Worm (Caenorhabditis elegans) whole organism, L4 larva: ENCODE results near the gene sec-24.1.

Experiments
- D1046.2 ChIP-seq: fragments of 200-800 bp; sonication (Bioruptor generic); IDR thresholded peaks from 2 replicates; pipeline ENCODE4 v1.3.6; 2022; ENCODE audit warnings: missing genetic modification characterization, missing compliant biosample characterization
- F10B5.3 ChIP-seq: sonication (generic microtip); optimal IDR thresholded peaks from 2 replicates; lab custom pipeline; 2016; ENCODE audit warnings: mild to moderate bottlenecking, missing genetic modification characterization, missing compliant biosample characterization
- F26F4.8 ChIP-seq: fragments of 200-800 bp; sonication (Bioruptor generic); conservative IDR thresholded peaks from 2 replicates; pipeline ENCODE4 v1.3.6; 2022; ENCODE audit warnings: missing genetic modification characterization, missing compliant biosample characterization
- Y48G9A.11 ChIP-seq: fragments of 200-800 bp; sonication (Bioruptor generic); IDR thresholded peaks from 2 replicates; pipeline ENCODE4 v1.3.6; 2022; ENCODE audit warnings: missing genetic modification reagents, missing genetic modification characterization, missing compliant biosample characterization
- Y75B8A.6 ChIP-seq: fragments of 200-800 bp; sonication (Bioruptor generic); IDR thresholded peaks from 2 replicates; pipeline ENCODE4 v1.3.6; 2022; ENCODE audit warnings: missing genetic modification reagents, missing genetic modification characterization, missing compliant biosample characterization
- aha-1 ChIP-seq: fragments of 150-350 bp; peaks from one replicate; lab custom pipeline; 2014; ENCODE audit warnings: missing biosample characterization, missing genetic modification characterization
- ama-1 ChIP-seq: fragments of 150-350 bp; optimal IDR thresholded peaks from 2 replicates; lab custom pipeline; 2014; ENCODE audit warnings: inconsistent platforms, mixed read lengths
- ceh-44 ChIP-seq: fragments of 200-800 bp; sonication (Bioruptor generic); IDR thresholded peaks from 2 replicates; pipeline ENCODE4 v1.3.6; 2022; ENCODE audit warnings: missing genetic modification reagents, missing genetic modification characterization, missing compliant biosample characterization
- cey-2 ChIP-seq: sonication (generic microtip); optimal IDR thresholded peaks from 3 replicates; lab custom pipeline; 2017; ENCODE audit warnings: missing genetic modification characterization, mild to moderate bottlenecking, missing compliant biosample characterization, antibody characterized with exemption, borderline replicate concordance; ENCODE audit not compliant: insufficient read depth
- dmd-6 ChIP-seq: fragments of 200-800 bp; sonication (Bioruptor generic); IDR thresholded peaks from 2 replicates; pipeline ENCODE4 v1.3.6; 2022; ENCODE audit warnings: missing genetic modification reagents, missing genetic modification characterization, missing compliant biosample characterization
- egl-43 ChIP-seq: fragments of 200-800 bp; sonication (Bioruptor generic); IDR thresholded peaks from 2 replicates; pipeline ENCODE4 v1.3.6; 2022; ENCODE audit warnings: missing genetic modification reagents, missing genetic modification characterization, missing compliant biosample characterization
- fkh-10 ChIP-seq: fragments of 150-350 bp; optimal IDR thresholded peaks from 2 replicates; lab custom pipeline; 2014; ENCODE audit warnings: missing biosample characterization, missing genetic modification reagents, missing genetic modification characterization
- gei-8 ChIP-seq: fragments of 200-800 bp; sonication (Bioruptor generic); optimal IDR thresholded peaks from 2 replicates; lab custom pipeline; 2018; ENCODE audit warnings: mild to moderate bottlenecking, missing genetic modification characterization, missing compliant biosample characterization
- hlh-11 ChIP-seq: fragments of 200-800 bp; sonication (Bioruptor generic); optimal IDR thresholded peaks from 2 replicates; lab custom pipeline; 2018; ENCODE audit warnings: mild to moderate bottlenecking, missing genetic modification characterization, missing compliant biosample characterization
- hlh-30 ChIP-seq: sonication (generic microtip); optimal IDR thresholded peaks from 2 replicates; lab custom pipeline; 2017; ENCODE audit warnings: antibody characterized with exemption, mild to moderate bottlenecking, missing genetic modification characterization, missing compliant biosample characterization; ENCODE audit not compliant: insufficient read depth
- lsy-2 ChIP-seq, 2 experiments: fragments of 150-350 bp in 1 of 2; sonication (generic microtip) in 1 of 2; optimal IDR thresholded peaks; 2 replicates each; lab custom pipeline; 2014 to 2017; ENCODE audit warnings: missing biosample characterization in 2 of 2, missing genetic modification characterization in 2 of 2
- madf-9 ChIP-seq: fragments of 200-800 bp; sonication (Bioruptor generic); conservative IDR thresholded peaks from 2 replicates; pipeline ENCODE4 v1.3.6; 2022; ENCODE audit warnings: missing genetic modification reagents, missing genetic modification characterization, missing compliant biosample characterization
- mep-1 ChIP-seq: fragments of 150-350 bp; sonication (generic microtip); optimal IDR thresholded peaks from 3 replicates; lab custom pipeline; 2014; ENCODE audit warnings: missing biosample characterization, missing genetic modification characterization
- mes-2 ChIP-seq: sonication (generic microtip); optimal IDR thresholded peaks from 2 replicates; lab custom pipeline; 2016; ENCODE audit warnings: missing genotype, mild to moderate bottlenecking, missing genetic modification characterization, missing compliant biosample characterization; ENCODE audit not compliant: poor library complexity, severe bottlenecking
- mxl-3 ChIP-seq: fragments of 200-800 bp; sonication (Bioruptor generic); optimal IDR thresholded peaks from 2 replicates; lab custom pipeline; 2018; ENCODE audit warnings: mild to moderate bottlenecking, missing genetic modification characterization, missing compliant biosample characterization
- nhr-10 ChIP-seq: fragments of 150-350 bp; optimal IDR thresholded peaks from 2 replicates; lab custom pipeline; 2014; ENCODE audit warnings: missing biosample characterization, missing genetic modification characterization
- nhr-237 ChIP-seq: sonication (generic microtip); optimal IDR thresholded peaks from 2 replicates; lab custom pipeline; 2017; ENCODE audit warnings: missing biosample characterization, missing genetic modification characterization
- nhr-48 ChIP-seq: sonication (generic microtip); optimal IDR thresholded peaks from 2 replicates; lab custom pipeline; 2016; ENCODE audit warnings: mild to moderate bottlenecking, missing genetic modification characterization, missing compliant biosample characterization
- rbr-2 ChIP-seq: sonication (generic microtip); optimal IDR thresholded peaks from 2 replicates; lab custom pipeline; 2016; ENCODE audit warnings: missing genotype, missing genetic modification characterization, missing compliant biosample characterization
- saeg-2 ChIP-seq: fragments of 200-800 bp; sonication (Bioruptor generic); IDR thresholded peaks from 2 replicates; pipeline ENCODE4 v1.3.6; 2022; ENCODE audit warnings: missing genetic modification reagents, missing genetic modification characterization, missing compliant biosample characterization
- spr-1 ChIP-seq: sonication (generic microtip); optimal IDR thresholded peaks from 2 replicates; lab custom pipeline; 2016; ENCODE audit warnings: mild to moderate bottlenecking, missing genetic modification characterization, missing compliant biosample characterization
- spr-3 ChIP-seq: fragments of 200-800 bp; sonication (Bioruptor generic); optimal IDR thresholded peaks from 2 replicates; lab custom pipeline; 2018; ENCODE audit warnings: mild to moderate bottlenecking, missing genetic modification characterization, missing compliant biosample characterization
- unc-62 ChIP-seq, 3 experiments: fragments of 150-350 bp in 1 of 3; sonication (generic microtip); optimal IDR thresholded peaks in 2 of 3; peaks in 1 of 3; 1 replicate in 1 of 3; 2 replicates in 2 of 3; lab custom pipeline; 2014 to 2017; ENCODE audit warnings: missing biosample characterization in 3 of 3, missing genetic modification characterization in 3 of 3, missing genetic modification reagents in 3 of 3, missing genotype in 1 of 3
- zag-1 ChIP-seq: fragments of 150-350 bp; optimal IDR thresholded peaks from 2 replicates; lab custom pipeline; 2014; ENCODE audit warnings: missing biosample characterization, missing genetic modification characterization
- zfp-2 ChIP-seq: sonication (generic microtip); optimal IDR thresholded peaks from 2 replicates; lab custom pipeline; 2016; ENCODE audit warnings: mild to moderate bottlenecking, missing genetic modification characterization, missing compliant biosample characterization
- zfp-3 ChIP-seq: fragments of 200-800 bp; sonication (Bioruptor generic); conservative IDR thresholded peaks from 2 replicates; pipeline ENCODE4 v1.3.6; 2022; ENCODE audit warnings: missing genetic modification reagents, missing genetic modification characterization, missing compliant biosample characterization
- zip-11 ChIP-seq: fragments of 200-800 bp; sonication (Bioruptor generic); IDR thresholded peaks from 2 replicates; pipeline ENCODE4 v1.3.6; 2022; ENCODE audit warnings: missing genetic modification characterization, missing compliant biosample characterization
- ztf-11 ChIP-seq: fragments of 150-350 bp; optimal IDR thresholded peaks from 2 replicates; lab custom pipeline; 2014; ENCODE audit warnings: missing biosample characterization, missing genetic modification characterization
- ztf-7 ChIP-seq: fragments of 150-350 bp; optimal IDR thresholded peaks from 2 replicates; lab custom pipeline; 2014; ENCODE audit warnings: missing biosample characterization, missing genetic modification characterization

Gene sec-24.1

DNA sequence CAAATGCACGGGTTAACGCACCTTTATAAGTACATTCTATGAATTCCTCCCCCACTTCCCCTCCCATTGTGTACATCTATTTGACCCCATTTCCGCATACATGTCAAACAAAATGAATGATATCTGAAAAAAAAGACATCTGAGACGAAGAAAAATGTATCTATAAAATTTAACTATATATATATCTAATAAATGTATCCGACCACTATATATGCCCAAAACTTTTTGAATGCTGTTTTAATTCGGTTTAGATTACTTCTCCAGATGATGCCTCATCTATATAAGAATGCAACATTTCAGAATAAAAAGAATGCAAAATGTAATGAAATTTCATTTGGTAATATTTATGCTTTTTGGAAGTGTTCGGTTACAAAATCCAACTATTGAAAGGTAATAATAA is 12.5 kb upstream of the sec-24.1 start, which contains the start of gene rib-1:
TSS of gene rib-1 (plus strand) at position 301 of the 400 bp plus-strand sequence.
- TF ChIP-seq lsy-2 (tag; optimal IDR thresholded peaks at IDR 0.05; lab: Kevin White, UChicago) (no peak), F10B5.3 (tag; lab: Kevin White, UChicago) (no peak), ama-1 (lab: Kevin White, UChicago) (no peak), fkh-10 (GFP tag; lab: Kevin White, UChicago) (no peak), madf-9 (GFP tag; lab: Robert Waterston, UW) (no peak), F26F4.8 (no peak), cey-2 (tag; lab: Kevin White, UChicago) (no peak)

DNA sequence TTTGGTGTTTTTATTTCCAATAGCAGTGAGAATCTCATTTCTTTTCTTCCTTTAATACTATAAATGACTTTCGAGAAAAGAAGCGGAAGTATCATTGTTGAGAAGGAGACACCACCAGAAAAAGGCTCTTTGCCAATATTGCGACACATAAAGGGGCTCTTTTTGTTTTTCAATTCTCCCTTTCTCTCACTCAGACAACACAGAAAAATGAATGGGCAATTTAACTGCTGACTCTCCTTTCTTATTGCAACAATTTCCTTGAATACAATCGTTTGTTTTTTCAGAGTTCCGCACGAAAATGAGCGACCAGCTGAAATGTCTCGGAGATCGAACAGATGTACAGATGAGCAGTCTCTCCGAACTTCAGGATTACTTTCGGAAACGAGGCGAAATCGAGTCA is 8.3 kb upstream of the sec-24.1 start:
- TF ChIP-seq ztf-7 (tag; lab: Kevin White, UChicago) (no peak), nhr-10 (tag; lab: Kevin White, UChicago) (no peak), unc-62 (GFP tag; optimal IDR thresholded peaks at IDR 0.05 in 1 of 2; lab: Kevin White, UChicago) (peak in 1 of 2 experiments; percentile 84), unc-62 (tag; optimal IDR thresholded peaks at IDR 0.05; lab: Kevin White, UChicago) (no peak), zag-1 (tag; lab: Kevin White, UChicago) (no peak), D1046.2 (GFP tag; lab: Robert Waterston, UW) (no peak), aha-1 (tag; lab: Kevin White, UChicago) (peak; percentile 95), spr-3 (GFP tag; lab: Kevin White, UChicago) (no peak)
- TF ChIP-seq, all 104 proteins: peak for 2

DNA sequence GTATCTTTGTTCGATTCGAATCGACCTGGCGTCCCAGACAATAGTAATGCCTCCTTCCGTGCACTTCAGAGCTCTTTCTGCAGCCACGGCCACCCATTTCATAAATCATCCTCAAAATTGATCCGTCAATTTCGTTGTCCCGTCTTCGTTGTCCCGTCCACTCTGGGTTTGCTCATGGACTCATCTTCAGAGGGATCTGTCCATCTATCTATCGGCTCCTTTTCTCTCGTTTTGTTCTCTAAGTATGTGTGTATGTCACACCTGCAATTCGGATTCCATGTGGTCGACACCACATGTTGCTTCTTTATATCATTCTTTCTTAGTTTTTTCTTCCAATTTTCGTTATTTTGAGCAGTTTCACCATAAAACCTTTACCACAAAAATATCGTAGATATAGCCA is 6.5 kb upstream of the sec-24.1 start:
- TF ChIP-seq F10B5.3 (tag; lab: Kevin White, UChicago) (no peak), mxl-3 (GFP tag; lab: Kevin White, UChicago) (peak; percentile 17)

DNA sequence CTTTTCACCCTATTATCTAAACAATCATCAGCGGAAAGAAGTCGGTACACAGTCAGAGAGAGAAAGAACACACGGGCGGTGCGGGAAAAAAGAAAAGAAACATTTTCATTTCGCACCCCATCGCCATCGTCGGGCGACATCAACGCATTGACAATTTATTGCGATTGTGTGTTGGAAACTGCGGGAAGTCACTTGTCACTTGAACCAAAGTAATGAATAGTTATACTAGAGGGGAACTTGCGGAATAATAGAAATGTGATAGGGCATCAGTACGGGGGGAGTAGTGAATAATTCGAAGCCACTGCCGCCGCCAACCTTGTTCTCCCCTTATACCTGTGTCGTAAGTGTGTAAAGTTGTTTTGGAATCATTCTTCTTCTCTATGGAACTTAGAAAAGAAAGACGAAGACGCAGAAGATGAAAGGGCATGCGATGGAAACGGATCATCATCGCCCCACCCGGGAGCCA is 5.4 kb upstream of the sec-24.1 start:
- TF ChIP-seq rbr-2 (tag; lab: Kevin White, UChicago) (no peak), aha-1 (tag; lab: Kevin White, UChicago) (peak; percentile 88), mep-1 (tag; lab: Kevin White, UChicago) (peak; percentile 22), spr-1 (tag; lab: Kevin White, UChicago) (no peak), unc-62 (GFP tag; optimal IDR thresholded peaks at IDR 0.05 in 1 of 2; lab: Kevin White, UChicago) (peak in 1 of 2 experiments; percentile 97), unc-62 (tag; optimal IDR thresholded peaks at IDR 0.05; lab: Kevin White, UChicago) (no peak), hlh-30 (tag; lab: Kevin White, UChicago) (peak; percentile 2), zip-11 (no peak), ceh-44 (GFP tag; lab: Robert Waterston, UW) (no peak), Y48G9A.11 (GFP tag; lab: Robert Waterston, UW) (no peak), zfp-2 (no peak), mes-2 (tag; lab: Kevin White, UChicago) (peak; percentile 18), egl-43 (0 out of 2 replicates have a peak, but pooled peaks have one; percentile 23)

DNA sequence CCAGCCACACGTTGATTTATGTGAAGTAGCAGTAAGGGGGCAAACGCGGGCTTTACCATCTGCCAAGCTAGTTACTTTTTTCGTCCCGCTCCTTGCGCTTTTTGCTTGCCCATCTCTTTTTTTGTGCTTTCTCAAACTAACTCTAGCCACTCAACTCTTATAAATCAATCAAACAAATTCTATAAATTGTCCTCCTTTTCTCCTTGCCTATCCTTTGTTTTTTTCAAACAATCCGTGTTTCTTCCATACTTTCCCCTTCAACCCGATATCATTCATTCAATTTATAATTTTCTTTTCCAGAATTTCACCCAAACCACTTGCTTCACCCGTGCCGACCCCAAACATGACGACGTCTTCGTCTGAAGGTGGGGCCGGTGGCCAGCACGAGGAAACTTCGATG is 4.2 kb upstream of the sec-24.1 start, which contains the start of gene srgp-1:
TSS of gene srgp-1 (plus strand) at position 301 of the 400 bp plus-strand sequence.
- TF ChIP-seq Y75B8A.6 (no peak), zfp-3 (GFP tag; lab: Robert Waterston, UW) (no peak), D1046.2 (GFP tag; lab: Robert Waterston, UW) (no peak), nhr-237 (tag; lab: Kevin White, UChicago) (no peak), gei-8 (GFP tag; lab: Kevin White, UChicago) (no peak), cey-2 (tag; lab: Kevin White, UChicago) (no peak), dmd-6 (GFP tag; lab: Robert Waterston, UW) (no peak), nhr-48 (tag; lab: Kevin White, UChicago) (no peak), madf-9 (GFP tag; lab: Robert Waterston, UW) (no peak), mes-2 (tag; lab: Kevin White, UChicago) (no peak), ztf-11 (tag; lab: Kevin White, UChicago) (no peak), hlh-11 (tag; lab: Kevin White, UChicago) (no peak), Y48G9A.11 (GFP tag; lab: Robert Waterston, UW) (no peak), saeg-2 (GFP tag; lab: Robert Waterston, UW) (no peak)
